Worm (Caenorhabditis elegans): ENCODE results near the gene peb-1.

Gene peb-1

DNA sequence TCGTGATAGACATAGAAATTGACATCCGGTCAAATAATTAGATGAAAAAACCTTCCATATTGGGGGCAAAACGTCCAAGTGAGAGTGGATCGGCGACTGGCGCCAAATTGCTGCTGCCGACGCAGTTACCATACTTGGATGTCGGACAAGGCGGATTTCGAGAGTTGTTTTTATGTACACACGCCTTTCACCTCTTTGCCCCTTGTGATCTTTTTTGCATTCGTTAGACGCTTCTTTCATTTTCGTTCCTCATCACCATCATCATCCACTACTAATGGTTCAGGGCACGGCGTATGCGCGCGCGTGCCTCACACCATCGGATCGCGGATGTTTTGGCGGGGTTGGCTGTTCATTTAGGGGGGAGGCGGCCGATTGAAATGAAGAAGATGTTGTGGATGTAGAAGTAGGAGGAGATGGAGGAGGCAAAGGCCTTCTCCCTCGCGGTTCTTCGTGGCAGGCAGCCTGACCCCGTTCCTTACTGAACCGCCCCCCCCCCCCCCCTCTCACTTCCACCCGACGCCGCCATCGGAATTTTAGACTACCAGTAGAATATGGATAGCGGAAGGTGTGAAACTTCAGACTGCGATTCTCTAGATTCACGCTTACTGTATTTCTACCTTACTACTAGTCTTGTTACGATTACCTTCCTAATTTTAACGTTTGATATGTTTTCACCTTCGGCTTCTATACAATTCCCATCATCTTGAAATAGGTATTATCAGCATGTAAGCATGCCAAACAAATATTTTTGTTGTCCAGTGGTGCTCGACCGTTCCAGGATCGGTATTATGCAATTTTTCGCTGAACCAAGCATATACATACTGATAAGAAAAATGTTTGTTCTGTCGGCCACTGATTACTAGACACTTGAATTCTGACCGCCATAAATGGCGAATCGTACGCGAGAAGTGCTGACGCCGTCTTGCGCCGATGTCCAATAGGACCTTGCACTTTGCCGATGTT, 2.8 kb downstream of the peb-1 start:
- no peak for TF ChIP-seq jun-1 (tag; optimal IDR thresholded peaks at IDR 0.05)
- no peak for TF ChIP-seq pqm-1 (tag; optimal IDR thresholded peaks at IDR 0.05)
- TF ChIP-seq ceh-9 (tag; optimal IDR thresholded peaks at IDR 0.05): no peak
- TF ChIP-seq hmg-11 (tag; optimal IDR thresholded peaks at IDR 0.05): no peak
- TF ChIP-seq mml-1 (tag; optimal IDR thresholded peaks at IDR 0.05): no peak
- no peak for TF ChIP-seq snpc-4 (tag; optimal IDR thresholded peaks at IDR 0.05)
- TF ChIP-seq nhr-11 (tag; optimal IDR thresholded peaks at IDR 0.05): no peak
- no peak for TF ChIP-seq egl-5 (tag; optimal IDR thresholded peaks at IDR 0.05)
- TF ChIP-seq elt-1 (tag; optimal IDR thresholded peaks at IDR 0.05): no peak
- no peak for TF ChIP-seq aly-2 (tag; optimal IDR thresholded peaks at IDR 0.05)
- peak; percentile 27 for TF ChIP-seq nhr-23 (tag; optimal IDR thresholded peaks at IDR 0.05)
- TF ChIP-seq elt-2 (tag; optimal IDR thresholded peaks at IDR 0.05): peak; percentile 13
- no peak for TF ChIP-seq ceh-28 (tag; optimal IDR thresholded peaks at IDR 0.05)
- TF ChIP-seq nhr-25 (tag; optimal IDR thresholded peaks at IDR 0.05): peak; percentile 41
- no peak for TF ChIP-seq tbx-2 (tag; optimal IDR thresholded peaks at IDR 0.05)
- no peak for TF ChIP-seq eor-1 (tag; optimal IDR thresholded peaks at IDR 0.05)

DNA sequence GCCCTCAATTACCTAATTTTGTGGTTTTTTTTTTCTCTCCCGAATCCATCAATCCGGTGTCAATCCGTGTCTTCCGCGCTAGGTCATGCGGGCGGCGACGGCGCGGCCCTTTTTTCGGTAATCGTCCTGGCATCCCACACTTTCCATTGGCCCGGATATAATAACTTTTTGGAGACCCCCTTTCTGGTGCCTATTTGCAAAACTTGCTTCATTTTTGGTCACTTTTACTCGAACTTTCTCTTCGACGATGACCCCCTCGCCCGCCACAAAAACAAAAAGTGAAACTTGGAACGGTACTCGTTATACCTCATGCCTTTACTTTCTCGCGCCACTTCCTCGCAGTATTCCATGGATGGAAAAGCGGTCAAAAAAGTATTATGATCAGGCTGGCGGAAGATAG, 3.6 kb downstream of the peb-1 start:
- TF ChIP-seq nhr-77 (tag; optimal IDR thresholded peaks at IDR 0.05) (no peak), ama-1 (optimal IDR thresholded peaks at IDR 0.05) (no peak), nhr-23 (tag; optimal IDR thresholded peaks at IDR 0.05) (peak; percentile 77)

DNA sequence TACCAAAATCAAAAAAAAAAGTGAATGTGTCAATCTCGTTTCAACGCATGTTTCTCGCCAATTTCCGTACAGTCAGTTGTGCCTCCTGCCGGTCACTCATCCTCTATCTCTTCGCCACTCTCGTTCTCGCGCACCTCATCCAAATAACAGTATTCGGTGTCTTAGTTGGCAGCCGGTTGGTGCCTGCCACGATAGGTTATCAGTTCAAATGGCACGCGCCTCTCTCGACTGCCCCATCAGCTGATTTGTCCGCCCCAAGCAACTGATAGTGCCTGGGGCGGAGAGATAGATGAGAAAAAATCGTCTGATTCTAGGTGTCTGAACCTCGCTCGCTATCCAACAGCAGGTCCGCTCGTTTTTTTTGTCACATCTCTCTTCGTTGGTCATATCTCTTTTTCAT, 4.3 kb downstream of the peb-1 start:
- TF ChIP-seq elt-3 (tag; optimal IDR thresholded peaks at IDR 0.05): peak in 2 of 3 experiments; percentile 76 to 86
- peak; percentile 43 for TF ChIP-seq nhr-43 (tag; optimal IDR thresholded peaks at IDR 0.05; ENCODE audit: poor library complexity, severe bottlenecking)
- no peak for TF ChIP-seq ceh-82 (tag; optimal IDR thresholded peaks at IDR 0.05)
- no peak for TF ChIP-seq fkh-2 (tag; optimal IDR thresholded peaks at IDR 0.05)
- no peak for TF ChIP-seq nhr-237 (tag; optimal IDR thresholded peaks at IDR 0.05)
- TF ChIP-seq elt-2 (tag; optimal IDR thresholded peaks at IDR 0.05): peak; percentile 57
- no peak for TF ChIP-seq ama-1 (optimal IDR thresholded peaks at IDR 0.05)
- no peak for TF ChIP-seq skn-1 (tag; optimal IDR thresholded peaks at IDR 0.05)
- TF ChIP-seq pha-4 (tag; optimal IDR thresholded peaks at IDR 0.05): peak; percentile 22
- TF ChIP-seq nfya-1 (tag; optimal IDR thresholded peaks at IDR 0.05; ENCODE audit: insufficient read depth): peak; percentile 22
- TF ChIP-seq lin-39 (tag; optimal IDR thresholded peaks at IDR 0.05): no peak
- TF ChIP-seq aly-2 (tag; optimal IDR thresholded peaks at IDR 0.05): no peak
- no peak for TF ChIP-seq nhr-77 (tag; optimal IDR thresholded peaks at IDR 0.05)
- TF ChIP-seq egl-5 (tag; optimal IDR thresholded peaks at IDR 0.05): no peak
- no peak for TF ChIP-seq lin-15B (tag; optimal IDR thresholded peaks at IDR 0.05)
- peak; percentile 1 for TF ChIP-seq mdl-1 (tag; optimal IDR thresholded peaks at IDR 0.05)
- TF ChIP-seq nhr-25 (tag; optimal IDR thresholded peaks at IDR 0.05): peak; percentile 32
- peak; percentile 1 for TF ChIP-seq pqm-1 (tag; optimal IDR thresholded peaks at IDR 0.05)
- no peak for TF ChIP-seq unc-62 (GFP tag; optimal IDR thresholded peaks at IDR 0.05)

DNA sequence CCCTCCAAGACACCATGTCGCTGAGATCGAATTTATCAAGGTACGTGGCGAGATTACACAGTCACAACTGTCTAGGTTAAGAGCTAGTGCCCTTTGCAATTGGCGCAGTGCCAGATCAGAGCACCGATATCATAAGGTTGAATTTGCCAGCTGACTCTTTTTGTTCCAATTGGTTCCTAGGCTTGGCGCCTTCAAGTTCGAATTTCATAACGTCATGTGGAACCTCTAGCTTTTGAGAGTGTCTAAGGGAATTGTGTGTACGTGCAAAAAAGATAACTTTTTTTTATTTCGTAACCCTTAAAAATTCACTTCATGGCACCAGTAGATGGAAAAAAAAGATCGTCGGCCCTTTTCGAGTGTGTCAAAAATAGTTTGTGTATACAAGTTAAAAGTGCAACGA, 5.4 kb downstream of the peb-1 start:
- TF ChIP-seq elt-1 (tag; optimal IDR thresholded peaks at IDR 0.05) (no peak), elt-3 (tag; optimal IDR thresholded peaks at IDR 0.05) (no peak), pha-4 (tag; optimal IDR thresholded peaks at IDR 0.05) (no peak), nhr-43 (tag; optimal IDR thresholded peaks at IDR 0.05; ENCODE audit: poor library complexity, severe bottlenecking) (no peak), nhr-11 (tag; optimal IDR thresholded peaks at IDR 0.05) (no peak), nhr-23 (tag; optimal IDR thresholded peaks at IDR 0.05) (no peak), hmg-11 (tag; optimal IDR thresholded peaks at IDR 0.05) (no peak)

DNA sequence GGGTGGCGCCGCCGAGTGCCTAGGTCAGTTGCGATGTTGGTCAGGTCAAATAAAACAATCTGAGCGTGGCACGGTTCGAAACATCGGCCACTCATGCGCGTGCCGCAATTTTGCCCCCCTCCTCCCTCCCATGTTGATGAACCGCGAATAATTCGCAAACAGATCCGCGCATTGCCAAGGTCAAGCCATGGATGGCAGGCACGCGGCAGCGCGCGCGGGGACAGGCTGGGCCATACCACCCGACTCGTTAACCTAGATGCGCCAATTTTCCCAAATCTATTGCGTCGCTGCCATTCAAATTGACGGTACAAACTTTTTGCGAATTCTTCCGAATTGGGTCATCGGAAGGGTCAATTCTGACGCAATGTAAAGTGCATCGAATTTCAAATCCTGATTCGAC, 5.8 kb downstream of the peb-1 start:
- TF ChIP-seq elt-2 (tag; optimal IDR thresholded peaks at IDR 0.05) (no peak), ceh-28 (tag; optimal IDR thresholded peaks at IDR 0.05) (peak; percentile 30), nhr-25 (tag; optimal IDR thresholded peaks at IDR 0.05) (peak; percentile 74), lsy-12 (tag; optimal IDR thresholded peaks at IDR 0.05) (peak; percentile 0), pqm-1 (tag; optimal IDR thresholded peaks at IDR 0.05) (no peak), lin-39 (tag; optimal IDR thresholded peaks at IDR 0.05) (no peak), eor-1 (tag; optimal IDR thresholded peaks at IDR 0.05) (no peak), elt-3 (tag; optimal IDR thresholded peaks at IDR 0.05) (peak in 1 of 3 experiments; percentile 39), elt-1 (tag; optimal IDR thresholded peaks at IDR 0.05) (no peak), nhr-43 (tag; optimal IDR thresholded peaks at IDR 0.05; ENCODE audit: poor library complexity, severe bottlenecking) (peak; percentile 12), ztf-4 (tag; optimal IDR thresholded peaks at IDR 0.05) (no peak), nhr-23 (tag; optimal IDR thresholded peaks at IDR 0.05) (peak; percentile 91), tbx-2 (tag; optimal IDR thresholded peaks at IDR 0.05) (peak; percentile 25), unc-39 (tag; optimal IDR thresholded peaks at IDR 0.05) (no peak), fos-1 (tag; optimal IDR thresholded peaks at IDR 0.05) (no peak), fkh-10 (GFP tag; optimal IDR thresholded peaks at IDR 0.05) (no peak), ZK546.5 (tag; optimal IDR thresholded peaks at IDR 0.05) (no peak), R02D3.7 (tag; optimal IDR thresholded peaks at IDR 0.05) (no peak), zag-1 (tag; optimal IDR thresholded peaks at IDR 0.05) (no peak), pha-4 (tag; optimal IDR thresholded peaks at IDR 0.05) (peak; percentile 17)
